Worm (Caenorhabditis elegans) whole organism, late embryonic: Measurements from ENCODE around the gene rig-3.
A peak's percentile ranks its signal among the peaks of the same experiment; 100 is the strongest.

Experiments used
- C08G9.2 ChIP-seq: sonication (generic microtip); optimal IDR thresholded peaks from 2 replicates; lab custom pipeline; 2016; ENCODE audit warnings: mild to moderate bottlenecking, missing genetic modification characterization, moderate library complexity, missing compliant biosample characterization
- C38D4.7 ChIP-seq: fragments of 200-800 bp; sonication (Bioruptor generic); optimal IDR thresholded peaks from 2 replicates; lab custom pipeline; 2018; ENCODE audit warnings: mild to moderate bottlenecking, missing genetic modification characterization, moderate library complexity, missing compliant biosample characterization
- F13H6.1 ChIP-seq: sonication (generic microtip); optimal IDR thresholded peaks from 2 replicates; lab custom pipeline; 2016; ENCODE audit warnings: missing genetic modification characterization, missing compliant biosample characterization
- K02D7.2 ChIP-seq: sonication (generic microtip); optimal IDR thresholded peaks from 2 replicates; lab custom pipeline; 2017; ENCODE audit warnings: mild to moderate bottlenecking, missing genetic modification characterization, missing compliant biosample characterization
- K09A11.1 ChIP-seq: sonication (generic microtip); optimal IDR thresholded peaks from 2 replicates; lab custom pipeline; 2017; ENCODE audit warnings: antibody characterized with exemption, mild to moderate bottlenecking, missing genetic modification characterization, missing compliant biosample characterization; ENCODE audit not compliant: insufficient read depth
- ahr-1 ChIP-seq: sonication (generic microtip); optimal IDR thresholded peaks from 2 replicates; lab custom pipeline; 2016; ENCODE audit warnings: missing genetic modification characterization, missing compliant biosample characterization
- ama-1 ChIP-seq: fragments of 150-350 bp; optimal IDR thresholded peaks from 2 replicates; lab custom pipeline; 2014
- ceh-14 ChIP-seq: sonication (generic microtip); optimal IDR thresholded peaks from 2 replicates; lab custom pipeline; 2016; ENCODE audit warnings: missing genotype, missing genetic modification characterization, missing compliant biosample characterization
- ceh-18 ChIP-seq: sonication (generic microtip); optimal IDR thresholded peaks from 2 replicates; lab custom pipeline; 2016; ENCODE audit warnings: missing genetic modification characterization, missing compliant biosample characterization
- ceh-19 ChIP-seq: fragments of 200-800 bp; sonication (Bioruptor generic); optimal IDR thresholded peaks from 2 replicates; lab custom pipeline; 2018; ENCODE audit warnings: mild to moderate bottlenecking, missing genetic modification characterization, missing compliant biosample characterization
- ceh-22 ChIP-seq: sonication (generic microtip); optimal IDR thresholded peaks from 2 replicates; lab custom pipeline; 2017; ENCODE audit warnings: missing biosample characterization, missing genetic modification characterization
- ceh-30 ChIP-seq: fragments of 150-350 bp; optimal IDR thresholded peaks from 2 replicates; lab custom pipeline; 2014; ENCODE audit warnings: missing biosample characterization, missing genetic modification characterization
- ceh-31 ChIP-seq: sonication (generic microtip); optimal IDR thresholded peaks from 2 replicates; lab custom pipeline; 2016; ENCODE audit warnings: missing genetic modification characterization, missing compliant biosample characterization
- ceh-34 ChIP-seq: sonication (generic microtip); optimal IDR thresholded peaks from 2 replicates; lab custom pipeline; 2016; ENCODE audit warnings: mild to moderate bottlenecking, missing genetic modification characterization, missing compliant biosample characterization
- ceh-45 ChIP-seq: fragments of 200-800 bp; sonication (Bioruptor generic); IDR thresholded peaks from 2 replicates; pipeline ENCODE4 v1.3.6; 2022; ENCODE audit warnings: missing genetic modification reagents, missing genetic modification characterization, missing compliant biosample characterization
- ceh-48 ChIP-seq: sonication (generic microtip); optimal IDR thresholded peaks from 2 replicates; lab custom pipeline; 2016; ENCODE audit warnings: missing genetic modification characterization, inconsistent platforms, missing compliant biosample characterization
- ceh-9 ChIP-seq: sonication (generic microtip); optimal IDR thresholded peaks from 2 replicates; lab custom pipeline; 2016; ENCODE audit warnings: mild to moderate bottlenecking, missing genetic modification characterization, inconsistent platforms, missing compliant biosample characterization
- che-1 ChIP-seq: sonication (generic microtip); optimal IDR thresholded peaks from 2 replicates; lab custom pipeline; 2016; ENCODE audit warnings: mild to moderate bottlenecking, missing genetic modification characterization, missing compliant biosample characterization
- dmd-4 ChIP-seq: sonication (generic microtip); optimal IDR thresholded peaks from 2 replicates; lab custom pipeline; 2016; ENCODE audit warnings: borderline replicate concordance, missing genetic modification characterization, missing compliant biosample characterization
- dve-1 ChIP-seq: sonication (generic microtip); optimal IDR thresholded peaks from 2 replicates; lab custom pipeline; 2017; ENCODE audit warnings: antibody characterized with exemption, mild to moderate bottlenecking, missing genetic modification characterization, missing compliant biosample characterization
- elt-2 ChIP-seq: sonication (generic microtip); optimal IDR thresholded peaks from 2 replicates; lab custom pipeline; 2016; ENCODE audit warnings: missing genetic modification reagents, missing genetic modification characterization, missing compliant biosample characterization
- elt-4 ChIP-seq: sonication (generic microtip); optimal IDR thresholded peaks from 2 replicates; lab custom pipeline; 2016; ENCODE audit warnings: missing genetic modification characterization, missing compliant biosample characterization
- ets-4 ChIP-seq: sonication (generic microtip); optimal IDR thresholded peaks from 2 replicates; lab custom pipeline; 2016; ENCODE audit warnings: missing genetic modification characterization, missing compliant biosample characterization
- eyg-1 ChIP-seq: sonication (generic microtip); optimal IDR thresholded peaks from 2 replicates; lab custom pipeline; 2016; ENCODE audit warnings: missing genotype, missing genetic modification characterization, missing compliant biosample characterization
- fax-1 ChIP-seq: sonication (generic microtip); optimal IDR thresholded peaks from 2 replicates; lab custom pipeline; 2016; ENCODE audit warnings: missing genotype, missing genetic modification characterization, missing compliant biosample characterization
- fkh-6 ChIP-seq: sonication (generic microtip); optimal IDR thresholded peaks from 2 replicates; lab custom pipeline; 2016; ENCODE audit warnings: missing genetic modification characterization, missing compliant biosample characterization
- hlh-13 ChIP-seq: fragments of 200-800 bp; sonication (Bioruptor generic); optimal IDR thresholded peaks from 2 replicates; lab custom pipeline; 2018; ENCODE audit warnings: mild to moderate bottlenecking, missing genetic modification characterization, missing compliant biosample characterization
- hlh-15 ChIP-seq: sonication (generic microtip); optimal IDR thresholded peaks from 2 replicates; lab custom pipeline; 2016; ENCODE audit warnings: missing genetic modification characterization, missing compliant biosample characterization
- hlh-6 ChIP-seq: sonication (generic microtip); optimal IDR thresholded peaks from 2 replicates; lab custom pipeline; 2016; ENCODE audit warnings: missing genotype, missing genetic modification characterization, missing compliant biosample characterization
- mec-3 ChIP-seq: sonication (generic microtip); optimal IDR thresholded peaks from 2 replicates; lab custom pipeline; 2016; ENCODE audit warnings: borderline replicate concordance, missing genetic modification characterization, missing compliant biosample characterization
- nhr-11 ChIP-seq: fragments of 150-350 bp; optimal IDR thresholded peaks from 2 replicates; lab custom pipeline; 2014; ENCODE audit warnings: missing biosample characterization, missing genetic modification characterization
- nhr-232 ChIP-seq: sonication (generic microtip); optimal IDR thresholded peaks from 2 replicates; lab custom pipeline; 2016; ENCODE audit warnings: missing genetic modification characterization, missing compliant biosample characterization
- npax-4 ChIP-seq: sonication (generic microtip); optimal IDR thresholded peaks from 2 replicates; lab custom pipeline; 2016; ENCODE audit warnings: missing genetic modification characterization, missing compliant biosample characterization
- odd-2 ChIP-seq: sonication (generic microtip); optimal IDR thresholded peaks from 2 replicates; lab custom pipeline; 2017; ENCODE audit warnings: antibody characterized with exemption, mild to moderate bottlenecking, missing genetic modification characterization, missing compliant biosample characterization
- pat-9 ChIP-seq: fragments of 200-800 bp; sonication (Bioruptor generic); optimal IDR thresholded peaks from 2 replicates; lab custom pipeline; 2018; ENCODE audit warnings: mild to moderate bottlenecking, missing genetic modification characterization, moderate library complexity, missing compliant biosample characterization
- pax-1 ChIP-seq: fragments of 150-350 bp; optimal IDR thresholded peaks from 2 replicates; lab custom pipeline; 2014; ENCODE audit warnings: missing biosample characterization, missing genetic modification characterization
- pha-2 ChIP-seq: sonication (generic microtip); optimal IDR thresholded peaks from 2 replicates; lab custom pipeline; 2017; ENCODE audit warnings: mild to moderate bottlenecking, missing genetic modification characterization, missing compliant biosample characterization
- ref-2 ChIP-seq: sonication (generic microtip); optimal IDR thresholded peaks from 2 replicates; lab custom pipeline; 2016; ENCODE audit warnings: missing genetic modification characterization, missing compliant biosample characterization
- rnt-1 ChIP-seq: sonication (generic microtip); optimal IDR thresholded peaks from 2 replicates; lab custom pipeline; 2016; ENCODE audit warnings: missing genetic modification characterization, missing compliant biosample characterization
- sox-2 ChIP-seq: fragments of 200-800 bp; sonication (Bioruptor generic); IDR thresholded peaks from 2 replicates; pipeline ENCODE4 v1.3.6; 2022; ENCODE audit warnings: missing genetic modification reagents, missing genetic modification characterization, missing compliant biosample characterization
- syd-9 ChIP-seq: sonication (generic microtip); optimal IDR thresholded peaks from 2 replicates; lab custom pipeline; 2016; ENCODE audit warnings: mild to moderate bottlenecking, missing genetic modification characterization, moderate library complexity, missing compliant biosample characterization
- tbx-2 ChIP-seq: sonication (generic microtip); optimal IDR thresholded peaks from 2 replicates; lab custom pipeline; 2016; ENCODE audit warnings: missing genetic modification characterization, missing compliant biosample characterization
- tbx-7 ChIP-seq: sonication (generic microtip); optimal IDR thresholded peaks from 2 replicates; lab custom pipeline; 2016; ENCODE audit warnings: missing genotype, missing genetic modification characterization, missing compliant biosample characterization
- ttx-3 ChIP-seq: sonication (generic microtip); optimal IDR thresholded peaks from 2 replicates; lab custom pipeline; 2016; ENCODE audit warnings: missing genetic modification reagents, missing genetic modification characterization, missing compliant biosample characterization
- unc-3 ChIP-seq, 2 experiments: fragments of 200-800 bp in 1 of 2; sonication (Bioruptor generic) in 1 of 2; sonication (generic microtip) in 1 of 2; conservative IDR thresholded peaks in 1 of 2; optimal IDR thresholded peaks in 1 of 2; 2 replicates each; pipeline versions ENCODE4 v1.3.6 to Lab custom; 2016 to 2022; ENCODE audit warnings: missing compliant biosample characterization in 2 of 2, missing genetic modification characterization in 2 of 2, missing genetic modification reagents in 1 of 2
- unc-42 ChIP-seq: sonication (generic microtip); optimal IDR thresholded peaks from 2 replicates; lab custom pipeline; 2016; ENCODE audit warnings: missing genotype, missing genetic modification characterization, missing compliant biosample characterization
- unc-55 ChIP-seq: sonication (generic microtip); optimal IDR thresholded peaks from 2 replicates; lab custom pipeline; 2017; ENCODE audit warnings: missing biosample characterization, missing genetic modification reagents, missing genetic modification characterization
- unc-86 ChIP-seq: sonication (generic microtip); optimal IDR thresholded peaks from 2 replicates; lab custom pipeline; 2016; ENCODE audit warnings: missing genetic modification characterization, missing compliant biosample characterization
- zip-5 ChIP-seq: sonication (generic microtip); optimal IDR thresholded peaks from 2 replicates; lab custom pipeline; 2016; ENCODE audit warnings: missing genetic modification characterization, missing compliant biosample characterization
- ztf-16 ChIP-seq: sonication (generic microtip); optimal IDR thresholded peaks from 2 replicates; lab custom pipeline; 2017; ENCODE audit warnings: missing genetic modification characterization, missing compliant biosample characterization

Gene rig-3

DNA sequence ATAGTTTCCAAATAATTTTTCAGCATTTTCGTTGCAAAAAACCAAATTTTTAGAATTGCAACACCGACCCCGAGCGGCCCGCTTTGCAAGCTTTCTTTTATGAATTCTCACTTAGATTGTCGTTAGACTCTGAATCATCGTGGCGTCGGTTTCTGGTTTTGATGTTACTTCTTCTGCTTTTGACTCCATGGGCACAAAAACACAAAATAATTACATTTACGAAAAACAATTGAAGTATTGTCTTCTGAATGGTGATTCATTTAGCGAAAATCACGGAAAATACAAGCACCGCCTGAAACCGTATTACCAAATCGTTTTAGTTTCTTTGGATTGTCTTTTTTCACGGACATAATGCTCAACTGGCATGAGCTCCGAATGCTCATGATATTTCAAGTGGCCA is 47.7 kb downstream of the rig-3 start, which contains the start of gene pes-23:
Gene pes-23, plus strand, starts transcription at position 301 of the 400 bp plus-strand sequence.
- no peak for TF ChIP-seq hlh-6 (tag; lab: Kevin White, UChicago)
- no peak for TF ChIP-seq ceh-14 (tag; lab: Kevin White, UChicago)
- TF ChIP-seq ama-1 (lab: Kevin White, UChicago), result no peak
- no peak for TF ChIP-seq pha-2
- no peak for TF ChIP-seq nhr-232 (tag; lab: Kevin White, UChicago)
- TF ChIP-seq ceh-34 (tag; lab: Kevin White, UChicago), result no peak

ce11 chrX:6902958-6903357 is 49.5 kb downstream of the rig-3 start:
- TF ChIP-seq ref-2 (tag; lab: Kevin White, UChicago), result peak; percentile 41
- peak; percentile 79 for TF ChIP-seq hlh-6 (tag; lab: Kevin White, UChicago)
- peak; percentile 73 for TF ChIP-seq syd-9 (tag; lab: Kevin White, UChicago)
- peak; percentile 71 for TF ChIP-seq ztf-16 (tag; lab: Kevin White, UChicago)
- no peak for TF ChIP-seq zip-5
- peak; percentile 51 for TF ChIP-seq fkh-6
- TF ChIP-seq unc-55 (GFP tag; lab: Kevin White, UChicago), result no peak
- TF ChIP-seq ceh-48 (tag; lab: Kevin White, UChicago), result peak; percentile 46
- peak; percentile 63 for TF ChIP-seq tbx-2 (tag; lab: Kevin White, UChicago)
- TF ChIP-seq ceh-18 (tag; lab: Kevin White, UChicago), result peak; percentile 33
- no peak for TF ChIP-seq elt-4 (tag; lab: Kevin White, UChicago)
- peak; percentile 47 for TF ChIP-seq rnt-1 (tag; lab: Kevin White, UChicago)
- TF ChIP-seq hlh-15 (tag; lab: Kevin White, UChicago), result peak; percentile 33
- peak; percentile 3 for TF ChIP-seq K02D7.2 (tag; lab: Kevin White, UChicago)
- TF ChIP-seq pax-1 (tag; lab: Kevin White, UChicago), result no peak
- TF ChIP-seq ceh-22 (tag; lab: Kevin White, UChicago), result no peak
- peak; percentile 57 for TF ChIP-seq fax-1
- TF ChIP-seq F13H6.1 (tag; lab: Kevin White, UChicago), result no peak
- no peak for TF ChIP-seq odd-2 (tag; lab: Kevin White, UChicago)
- TF ChIP-seq elt-2 (tag; lab: Kevin White, UChicago), result peak; percentile 77
- TF ChIP-seq ceh-45 (GFP tag; lab: Robert Waterston, UW), result 0 out of 2 replicates have a peak, but pooled peaks have one; percentile 56
- TF ChIP-seq hlh-13 (GFP tag; lab: Kevin White, UChicago), result no peak
- TF ChIP-seq unc-3 (GFP tag; conservative IDR thresholded peaks at IDR 0.05; lab: Robert Waterston, UW), result peak; percentile 73
- peak; percentile 60 for TF ChIP-seq unc-3 (tag; optimal IDR thresholded peaks at IDR 0.05; lab: Kevin White, UChicago)
- no peak for TF ChIP-seq ahr-1
- peak; percentile 35; the same call in 1 of the 2 replicates for TF ChIP-seq sox-2 (GFP tag; lab: Robert Waterston, UW)
- peak; percentile 40 for TF ChIP-seq tbx-7
- TF ChIP-seq C08G9.2, result no peak
- TF ChIP-seq nhr-11, result no peak
- TF ChIP-seq pat-9 (tag; lab: Kevin White, UChicago), result peak; percentile 68
- TF ChIP-seq dmd-4, result no peak
- TF ChIP-seq ceh-19 (GFP tag; lab: Kevin White, UChicago), result peak; percentile 62
- TF ChIP-seq pha-2, result peak; percentile 55
- peak; percentile 65 for TF ChIP-seq ceh-14 (tag; lab: Kevin White, UChicago)
- TF ChIP-seq C38D4.7 (GFP tag; lab: Kevin White, UChicago), result peak; percentile 58
- no peak for TF ChIP-seq eyg-1 (tag; lab: Kevin White, UChicago)
- TF ChIP-seq mec-3 (tag; lab: Kevin White, UChicago), result no peak
- TF ChIP-seq ceh-31 (tag; lab: Kevin White, UChicago), result peak; percentile 38
- TF ChIP-seq dve-1 (tag; lab: Kevin White, UChicago), result peak; percentile 31
- TF ChIP-seq nhr-232 (tag; lab: Kevin White, UChicago), result peak; percentile 50
- peak; percentile 68 for TF ChIP-seq che-1 (tag; lab: Kevin White, UChicago)
- TF ChIP-seq K09A11.1 (tag; lab: Kevin White, UChicago), result no peak
- peak; percentile 38 for TF ChIP-seq npax-4
- TF ChIP-seq unc-86 (tag; lab: Kevin White, UChicago), result peak; percentile 37
- no peak for TF ChIP-seq unc-42 (tag; lab: Kevin White, UChicago)
- peak; percentile 17 for TF ChIP-seq ets-4
- TF ChIP-seq ttx-3 (tag; lab: Kevin White, UChicago), result peak; percentile 50
- TF ChIP-seq ceh-9 (tag; lab: Kevin White, UChicago), result no peak
- TF ChIP-seq ceh-30 (tag; lab: Kevin White, UChicago), result peak; percentile 8
